Worm (Caenorhabditis elegans) whole organism, mixed stage, embryonic: Measurements from ENCODE around the gene C37C3.12.

Experiments
- ceh-39 ChIP-seq: fragments of 150-350 bp; optimal IDR thresholded peaks from 2 replicates; lab custom pipeline; 2014; ENCODE audit warnings: missing biosample characterization, missing genetic modification characterization
- lin-13 ChIP-seq: fragments of 150-350 bp; optimal IDR thresholded peaks from 2 replicates; lab custom pipeline; 2014; ENCODE audit warnings: missing biosample characterization, missing genetic modification characterization
- nhr-12 ChIP-seq: fragments of 150-350 bp; optimal IDR thresholded peaks from 2 replicates; lab custom pipeline; 2014; ENCODE audit warnings: missing biosample characterization, missing genetic modification characterization
- nhr-28 ChIP-seq: fragments of 150-350 bp; optimal IDR thresholded peaks from 2 replicates; lab custom pipeline; 2014; ENCODE audit warnings: missing biosample characterization, missing genetic modification characterization

- TF ChIP-seq nhr-12 = no peak
- TF ChIP-seq nhr-28 (tag; lab: Kevin White, UChicago) = no peak
- TF ChIP-seq lin-13 (tag; lab: Kevin White, UChicago) = no peak
- no peak for TF ChIP-seq ceh-39 (tag; lab: Kevin White, UChicago)
Observed at ce11 chrV:7809320-7810256, 29.8 kb downstream of the C37C3.12 start, which contains the start of gene ZK742.3.
